Worm (Caenorhabditis elegans): ENCODE data around the gene exc-13.
"Not testable (repeated sequence)": the region's sequence is repeated elsewhere in the genome, so short reads cannot be mapped to it uniquely, and the experiment has no call there.

DNA sequence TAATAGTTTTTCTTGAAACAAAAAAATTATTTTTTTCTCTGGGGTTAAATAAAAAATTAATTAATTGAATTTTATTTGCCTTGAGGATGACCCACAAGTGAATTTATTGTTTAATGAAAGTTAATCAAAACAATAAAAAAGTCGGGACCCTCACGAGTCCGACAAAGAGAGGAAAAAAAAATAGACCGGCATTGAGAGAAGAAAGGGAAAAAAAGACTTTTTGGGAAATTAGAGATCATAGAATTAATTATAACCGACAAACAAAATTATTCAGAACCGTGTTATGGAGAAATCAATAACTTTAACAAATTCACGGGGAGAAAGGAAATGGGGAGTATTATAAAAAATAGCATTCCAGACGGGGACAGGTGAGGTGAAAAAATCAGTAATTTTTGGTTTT is 27.8 kb upstream of the exc-13 start, which contains the start of gene F10G2.7:
- TF ChIP-seq zfp-2 (tag; optimal IDR thresholded peaks at IDR 0.05); duxl-1 (tag; optimal IDR thresholded peaks at IDR 0.05; ENCODE audit: poor library complexity); unc-130 (GFP tag; optimal IDR thresholded peaks at IDR 0.05); nhr-25 (tag; optimal IDR thresholded peaks at IDR 0.05; ENCODE audit: borderline replicate concordance, insufficient read depth); saeg-2 (GFP tag; IDR thresholded peaks at IDR 0.05); set-16 (GFP tag; IDR thresholded peaks at IDR 0.05); pqm-1 (tag; optimal IDR thresholded peaks at IDR 0.05); ZK546.5 (tag; optimal IDR thresholded peaks at IDR 0.05); ama-1 (optimal IDR thresholded peaks at IDR 0.05); ctbp-1 (GFP tag; IDR thresholded peaks at IDR 0.05); hlh-11 (tag; optimal IDR thresholded peaks at IDR 0.05); lin-39 (tag; optimal IDR thresholded peaks at IDR 0.05); mdl-1 (tag; optimal IDR thresholded peaks at IDR 0.05): not testable (repeated sequence)
